Fruit fly (Drosophila melanogaster) whole organism, embryonic: ENCODE results near the gene Cyp4d1.

Source experiments
- CG10959 ChIP-seq: fragments of 200-800 bp; sonication (Bioruptor generic); IDR thresholded peaks from 2 replicates; pipeline ENCODE4 v1.3.6; 2022; ENCODE audit warnings: missing biosample characterization, missing genetic modification characterization
- CG12104 ChIP-seq: fragments of 200-800 bp; sonication (Bioruptor generic); optimal IDR thresholded peaks from 3 replicates; lab custom pipeline; 2016; ENCODE audit warnings: missing biosample characterization, missing genetic modification characterization
- CG1233 ChIP-seq: fragments of 200-800 bp; sonication (Bioruptor generic); optimal IDR thresholded peaks from 4 replicates; lab custom pipeline; 2018; ENCODE audit warnings: missing biosample characterization, mild to moderate bottlenecking, missing genetic modification characterization
- CG12769 ChIP-seq: fragments of 200-800 bp; sonication (Bioruptor generic); optimal IDR thresholded peaks from 2 replicates; lab custom pipeline; 2019; ENCODE audit warnings: missing biosample characterization, mild to moderate bottlenecking, missing genetic modification characterization, moderate library complexity
- CG12942 ChIP-seq: fragments of 200-800 bp; sonication (Bioruptor generic); optimal IDR thresholded peaks from 3 replicates; lab custom pipeline; 2016; ENCODE audit warnings: missing biosample characterization, missing genetic modification characterization
- CG13296 ChIP-seq: fragments of 200-800 bp; sonication (Bioruptor generic); optimal IDR thresholded peaks from 3 replicates; lab custom pipeline; 2018; ENCODE audit warnings: missing biosample characterization, mild to moderate bottlenecking, missing genetic modification characterization
- CG14050 ChIP-seq: fragments of 200-800 bp; sonication (Bioruptor generic); IDR thresholded peaks from 3 replicates; pipeline ENCODE4 v1.3.6; 2022; ENCODE audit warnings: missing biosample characterization, missing genetic modification characterization
- CG14441 ChIP-seq: fragments of 200-800 bp; sonication (Bioruptor generic); IDR thresholded peaks from 2 replicates; pipeline ENCODE4 v1.3.6; 2022; ENCODE audit warnings: missing biosample characterization, missing genetic modification characterization
- CG17385 ChIP-seq: fragments of 200-800 bp; sonication (Bioruptor generic); optimal IDR thresholded peaks from 3 replicates; lab custom pipeline; 2018; ENCODE audit warnings: missing biosample characterization, mild to moderate bottlenecking, missing genetic modification characterization
- CG18599 ChIP-seq: fragments of 200-800 bp; sonication (Bioruptor generic); optimal IDR thresholded peaks from 3 replicates; lab custom pipeline; 2017; ENCODE audit warnings: missing biosample characterization, missing genetic modification characterization, mild to moderate bottlenecking, moderate library complexity, missing genetic modification reagents
- CG18764 ChIP-seq: fragments of 200-800 bp; sonication (Bioruptor generic); optimal IDR thresholded peaks from 3 replicates; lab custom pipeline; 2016; ENCODE audit warnings: missing biosample characterization, missing genetic modification characterization
- CG30403 ChIP-seq: fragments of 200-800 bp; sonication (Bioruptor generic); optimal IDR thresholded peaks from 3 replicates; lab custom pipeline; 2016; ENCODE audit warnings: missing biosample characterization, missing genetic modification characterization
- CG31224 ChIP-seq: fragments of 200-800 bp; sonication (Bioruptor generic); IDR thresholded peaks from 2 replicates; pipeline ENCODE4 v1.3.6; 2022; ENCODE audit warnings: missing biosample characterization, missing genetic modification characterization
- CG32767 ChIP-seq: fragments of 200-800 bp; sonication (Bioruptor generic); IDR thresholded peaks from 2 replicates; pipeline ENCODE4 v1.3.6; 2022; ENCODE audit warnings: missing biosample characterization, missing genetic modification characterization
- CG3281 ChIP-seq: fragments of 200-800 bp; sonication (Bioruptor generic); optimal IDR thresholded peaks from 3 replicates; lab custom pipeline; 2017; ENCODE audit warnings: missing biosample characterization, mild to moderate bottlenecking, missing genetic modification characterization
- CG33557 ChIP-seq: fragments of 200-800 bp; sonication (Bioruptor generic); optimal IDR thresholded peaks from 2 replicates; lab custom pipeline; 2019; ENCODE audit warnings: missing biosample characterization, mild to moderate bottlenecking, missing genetic modification characterization, moderate library complexity
- CG3995 ChIP-seq: fragments of 200-800 bp; sonication (Bioruptor generic); optimal IDR thresholded peaks from 3 replicates; lab custom pipeline; 2016; ENCODE audit warnings: missing biosample characterization, missing genetic modification characterization
- CG4328 ChIP-seq: fragments of 200-800 bp; sonication (Bioruptor generic); optimal IDR thresholded peaks from 3 replicates; lab custom pipeline; 2017; ENCODE audit warnings: missing biosample characterization, missing genetic modification reagents, missing genetic modification characterization
- CG4424 ChIP-seq: fragments of 200-800 bp; sonication (Bioruptor generic); optimal IDR thresholded peaks from 3 replicates; lab custom pipeline; 2016; ENCODE audit warnings: missing biosample characterization, missing genetic modification characterization
- CG4707 ChIP-seq: fragments of 200-800 bp; sonication (Bioruptor generic); optimal IDR thresholded peaks from 2 replicates; lab custom pipeline; 2018; ENCODE audit warnings: missing biosample characterization, mild to moderate bottlenecking, missing genetic modification characterization, moderate library complexity
- CG6813 ChIP-seq: fragments of 200-800 bp; sonication (Bioruptor generic); optimal IDR thresholded peaks from 2 replicates; lab custom pipeline; 2017; ENCODE audit warnings: missing biosample characterization, missing genetic modification characterization, mild to moderate bottlenecking, moderate library complexity, missing genetic modification reagents
- CG7271 ChIP-seq: fragments of 200-800 bp; sonication (Bioruptor generic); optimal IDR thresholded peaks from 2 replicates; lab custom pipeline; 2018; ENCODE audit warnings: missing biosample characterization, mild to moderate bottlenecking, missing genetic modification characterization, moderate library complexity
- CG8290 ChIP-seq, 3 experiments: fragments of 200-800 bp; sonication (Bioruptor generic); optimal IDR thresholded peaks; 2 replicates each; lab custom pipeline; 2016 to 2019; ENCODE audit warnings: missing biosample characterization in 3 of 3, missing genetic modification characterization in 3 of 3, mild to moderate bottlenecking in 2 of 3, moderate library complexity in 1 of 3
- CG9727 ChIP-seq: fragments of 200-800 bp; sonication (Bioruptor generic); optimal IDR thresholded peaks from 3 replicates; lab custom pipeline; 2017; ENCODE audit warnings: missing biosample characterization, mild to moderate bottlenecking, missing genetic modification characterization
- CoRest ChIP-seq: fragments of 200-800 bp; sonication (Bioruptor generic); optimal IDR thresholded peaks from 3 replicates; lab custom pipeline; 2018; ENCODE audit warnings: missing biosample characterization, mild to moderate bottlenecking, missing genetic modification characterization, moderate library complexity
- Hey ChIP-seq: fragments of 200-800 bp; sonication (Bioruptor generic); optimal IDR thresholded peaks from 3 replicates; lab custom pipeline; 2018; ENCODE audit warnings: missing biosample characterization, mild to moderate bottlenecking, missing genetic modification characterization
- Hmr ChIP-seq: fragments of 200-800 bp; sonication (Bioruptor generic); optimal IDR thresholded peaks from 3 replicates; lab custom pipeline; 2017; ENCODE audit warnings: mild to moderate bottlenecking, missing biosample characterization, missing genetic modification reagents, missing genetic modification characterization
- Lpt ChIP-seq: fragments of >200 bp; optimal IDR thresholded peaks from 2 replicates; lab custom pipeline; 2018; ENCODE audit warnings: missing biosample characterization, missing genetic modification characterization
- Myb ChIP-seq: fragments of 200-800 bp; sonication (Bioruptor generic); optimal IDR thresholded peaks from 2 replicates; lab custom pipeline; 2016; ENCODE audit warnings: missing biosample characterization, missing genetic modification characterization
- Poxn ChIP-seq: fragments of 200-800 bp; sonication (Bioruptor generic); IDR thresholded peaks from 2 replicates; pipeline ENCODE4 v1.3.6; 2022; ENCODE audit warnings: missing biosample characterization, missing genetic modification characterization
- Spps ChIP-seq: fragments of 200-800 bp; sonication (Bioruptor generic); optimal IDR thresholded peaks from 2 replicates; lab custom pipeline; 2018; ENCODE audit warnings: missing biosample characterization, mild to moderate bottlenecking, missing genetic modification characterization
- ato ChIP-seq: fragments of 200-800 bp; sonication (Bioruptor generic); IDR thresholded peaks from 2 replicates; pipeline ENCODE4 v1.3.6; 2022; ENCODE audit warnings: missing biosample characterization, missing genetic modification characterization; ENCODE audit not compliant: partially characterized antibody
- bcd ChIP-seq: fragments of 200-800 bp; sonication (Bioruptor generic); optimal IDR thresholded peaks from 2 replicates; lab custom pipeline; 2017; ENCODE audit warnings: missing biosample characterization, mild to moderate bottlenecking, missing genetic modification characterization
- bigmax ChIP-seq: fragments of 200-800 bp; sonication (Bioruptor generic); optimal IDR thresholded peaks from 2 replicates; lab custom pipeline; 2018; ENCODE audit warnings: missing biosample characterization, mild to moderate bottlenecking, missing genetic modification characterization
- bowl ChIP-seq: fragments of 200-800 bp; sonication (Bioruptor generic); IDR thresholded peaks from 2 replicates; pipeline ENCODE4 v1.3.6; 2022; ENCODE audit warnings: missing biosample characterization, missing genetic modification characterization
- cato ChIP-seq: fragments of 200-800 bp; sonication (Bioruptor generic); optimal IDR thresholded peaks from 2 replicates; lab custom pipeline; 2016; ENCODE audit warnings: missing biosample characterization, missing genetic modification characterization, borderline replicate concordance
- caup ChIP-seq: fragments of 200-800 bp; sonication (Bioruptor generic); optimal IDR thresholded peaks from 3 replicates; lab custom pipeline; 2017; ENCODE audit warnings: missing biosample characterization, mild to moderate bottlenecking, missing genetic modification characterization, moderate library complexity; ENCODE audit not compliant: severe bottlenecking
- croc ChIP-seq: fragments of 200-800 bp; sonication (Bioruptor generic); conservative IDR thresholded peaks from 3 replicates; pipeline ENCODE4 v1.3.6; 2022; ENCODE audit warnings: missing biosample characterization, missing genetic modification characterization
- eve ChIP-seq, 2 experiments: fragments of >200 bp; optimal IDR thresholded peaks; 2 replicates each; lab custom pipeline; 2017; ENCODE audit warnings: missing biosample characterization in 2 of 2, missing genetic modification characterization in 2 of 2
- gt ChIP-seq: fragments of 200-800 bp; sonication (Bioruptor generic); IDR thresholded peaks from 2 replicates; pipeline ENCODE4 v1.3.6; 2022; ENCODE audit warnings: missing biosample characterization, missing genetic modification characterization
- inv ChIP-seq: fragments of 200-800 bp; sonication (Bioruptor generic); IDR thresholded peaks from 2 replicates; pipeline ENCODE4 v1.3.6; 2022; ENCODE audit warnings: missing biosample characterization, missing genetic modification characterization; ENCODE audit not compliant: partially characterized antibody
- knrl ChIP-seq: fragments of 200-800 bp; sonication (Bioruptor generic); IDR thresholded peaks from 3 replicates; pipeline ENCODE4 v1.3.6; 2022; ENCODE audit warnings: missing biosample characterization, missing genetic modification characterization; ENCODE audit not compliant: partially characterized antibody
- luna ChIP-seq: fragments of 200-800 bp; sonication (Bioruptor generic); optimal IDR thresholded peaks from 2 replicates; lab custom pipeline; 2016; ENCODE audit warnings: missing biosample characterization, missing genetic modification characterization
- otp ChIP-seq: fragments of 200-800 bp; sonication (Bioruptor generic); IDR thresholded peaks from 3 replicates; pipeline ENCODE4, ENCODE4 v1.3.6; 2022; ENCODE audit warnings: missing biosample characterization, missing genetic modification characterization
- peb ChIP-seq: fragments of 200-800 bp; sonication (Bioruptor generic); IDR thresholded peaks from 2 replicates; pipeline ENCODE4 v1.3.6; 2022; ENCODE audit warnings: missing biosample characterization, missing genetic modification characterization
- pzg ChIP-seq: fragments of 200-800 bp; sonication (Bioruptor generic); optimal IDR thresholded peaks from 3 replicates; lab custom pipeline; 2018; ENCODE audit warnings: missing biosample characterization, mild to moderate bottlenecking, missing genetic modification characterization, moderate library complexity
- ro ChIP-seq: fragments of 200-800 bp; sonication (Bioruptor generic); IDR thresholded peaks from 2 replicates; pipeline ENCODE4 v1.3.6; 2022; ENCODE audit warnings: missing biosample characterization, missing genetic modification characterization
- sens ChIP-seq: fragments of 200-800 bp; sonication (Bioruptor generic); peaks from one replicate; lab custom pipeline; 2016; ENCODE audit warnings: missing biosample characterization, missing genetic modification characterization
- sna ChIP-seq: fragments of 200-800 bp; sonication (Bioruptor generic); IDR thresholded peaks from 2 replicates; pipeline ENCODE4 v1.3.6; 2022; ENCODE audit warnings: missing biosample characterization, missing genetic modification characterization; ENCODE audit not compliant: partially characterized antibody
- sqz ChIP-seq: fragments of 200-800 bp; sonication (Bioruptor generic); optimal IDR thresholded peaks from 3 replicates; lab custom pipeline; 2018; ENCODE audit warnings: missing biosample characterization, mild to moderate bottlenecking, missing genetic modification characterization
- twi ChIP-seq: fragments of 200-800 bp; optimal IDR thresholded peaks from 2 replicates; lab custom pipeline; 2019; ENCODE audit warnings: missing biosample characterization, mild to moderate bottlenecking, missing genetic modification characterization, moderate library complexity

Gene Cyp4d1

dm6 chrX:2184563-2184962, 22.6 kb upstream of the Cyp4d1 start, which contains the start of the genes Nmd3 and CG17776 (continued):
- TF ChIP-seq CG9727 (GFP tag; lab: Kevin White, UChicago) (no peak), CG4707 (GFP tag; lab: Kevin White, UChicago) (no peak), CG1233 (GFP tag; lab: Kevin White, UChicago) (no peak), CG13296 (GFP tag; lab: Kevin White, UChicago) (no peak), bcd (peak; percentile 33), Myb (GFP tag; lab: Kevin White, UChicago) (peak; percentile 15), CG12769 (tag; lab: Kevin White, UChicago) (no peak), eve (GFP tag; optimal IDR thresholded peaks at IDR 0.05; lab: Kevin White, UChicago) (no peak), CG18599 (GFP tag; lab: Kevin White, UChicago) (no peak), CG6813 (GFP tag; lab: Kevin White, UChicago) (no peak), Spps (tag; lab: Kevin White, UChicago) (no peak), CG14050 (no peak), sens (peak; percentile 50), croc (GFP tag; lab: Robert Waterston, UW) (no peak), CG3281 (GFP tag; lab: Kevin White, UChicago) (no peak), CG33557 (GFP tag; lab: Kevin White, UChicago) (no peak), CG4424 (GFP tag; lab: Kevin White, UChicago) (no peak), bigmax (GFP tag; lab: Kevin White, UChicago) (no peak), pzg (peak; percentile 60), CG8290 (GFP tag; optimal IDR thresholded peaks at IDR 0.05; lab: Kevin White, UChicago) (no peak), CG8290 (tag; optimal IDR thresholded peaks at IDR 0.05; lab: Kevin White, UChicago) (no peak), sqz (GFP tag; lab: Kevin White, UChicago) (no peak), Hmr (no peak), cato (GFP tag; lab: Kevin White, UChicago) (no peak), CG10959 (GFP tag; lab: Robert Waterston, UW) (no peak), CoRest (no peak), CG12942 (GFP tag; lab: Kevin White, UChicago) (no peak), knrl (peak; percentile 58; the same call in 2 of the 3 replicates), bowl (GFP tag; lab: Robert Waterston, UW) (no peak), CG4328 (GFP tag; lab: Kevin White, UChicago) (no peak), CG3995 (GFP tag; lab: Kevin White, UChicago) (no peak), sna (GFP tag; lab: Robert Waterston, UW) (peak; percentile 77), ro (GFP tag; lab: Robert Waterston, UW) (no peak), Hey (tag; lab: Kevin White, UChicago) (no peak), CG12104 (GFP tag; lab: Kevin White, UChicago) (no peak), peb (GFP tag; lab: Robert Waterston, UW) (no peak), CG7271 (tag; lab: Kevin White, UChicago) (no peak), CG18764 (no peak), CG31224 (GFP tag; lab: Robert Waterston, UW) (no peak), caup (GFP tag; lab: Kevin White, UChicago) (no peak), CG17385 (GFP tag; lab: Kevin White, UChicago) (no peak), CG30403 (peak; percentile 10), CG14441 (no peak), CG32767 (GFP tag; lab: Robert Waterston, UW) (no peak), Lpt (no peak), inv (GFP tag; lab: Robert Waterston, UW) (peak; percentile 51), otp (GFP tag; lab: Robert Waterston, UW) (no peak), twi (tag; lab: Kevin White, UChicago) (peak; percentile 3), ato (GFP tag; lab: Robert Waterston, UW) (peak; percentile 44; the same call in 1 of the 2 replicates), luna (GFP tag; lab: Kevin White, UChicago) (no peak), gt (no peak), Poxn (GFP tag; lab: Robert Waterston, UW) (no peak)
